Fruit fly (Drosophila melanogaster): Measurements from ENCODE around the gene Utx.

The Utx gene

dm6 chr2L:10306518-10307260 is 28.1 kb upstream of the Utx start, which contains the start of the genes CG5390 and CG4968:
TSS of gene CG5390 (minus strand) at chr2L:10306594.
TSS of gene CG4968 (plus strand) at chr2L:10306922.
- no peak for TF ChIP-seq insv (optimal IDR thresholded peaks at IDR 0.05)
- no peak for TF ChIP-seq h (optimal IDR thresholded peaks at IDR 0.05)
- TF ChIP-seq ttk (optimal IDR thresholded peaks at IDR 0.05): no peak
- no peak for TF ChIP-seq Sin3A (optimal IDR thresholded peaks at IDR 0.05)
- no peak for TF ChIP-seq psq (optimal IDR thresholded peaks at IDR 0.05)
- no peak for TF ChIP-seq Myc (optimal IDR thresholded peaks at IDR 0.05)

- no peak for TF ChIP-seq h (optimal IDR thresholded peaks at IDR 0.05)
- no peak for TF ChIP-seq Sin3A (optimal IDR thresholded peaks at IDR 0.05)
- no peak for TF ChIP-seq Myc (optimal IDR thresholded peaks at IDR 0.05)
- TF ChIP-seq psq (optimal IDR thresholded peaks at IDR 0.05): no peak
- no peak for TF ChIP-seq ttk (optimal IDR thresholded peaks at IDR 0.05)
- TF ChIP-seq insv (optimal IDR thresholded peaks at IDR 0.05): no peak
Observed at dm6 chr2L:10305538-10306147, 27.0 kb upstream of the Utx start.

DNA sequence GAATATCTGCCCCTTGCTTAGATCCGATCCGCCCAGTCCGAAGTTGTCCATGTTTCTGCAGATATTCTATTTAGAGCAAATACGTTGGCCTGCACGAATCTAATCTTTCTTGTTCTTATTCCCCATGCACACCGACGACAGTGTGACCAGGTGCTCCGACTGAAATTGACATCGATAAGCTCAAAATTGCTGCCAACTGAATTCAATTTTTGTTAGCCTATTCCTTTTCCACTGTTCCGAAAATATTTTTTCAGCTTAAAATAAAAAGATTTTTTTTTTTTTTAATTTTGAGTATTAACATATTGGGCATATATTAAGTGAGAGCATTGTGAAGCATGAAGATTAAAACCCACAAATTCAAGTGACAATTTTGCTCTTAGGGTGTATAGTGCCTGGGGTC is 25.2 kb upstream of the Utx start, which contains the start of gene nmd:
TSS of gene nmd (minus strand) at position 162 of the 400 bp plus-strand sequence.
- no peak for TF ChIP-seq Sin3A (optimal IDR thresholded peaks at IDR 0.05)
- no peak for TF ChIP-seq insv (optimal IDR thresholded peaks at IDR 0.05)
- TF ChIP-seq psq (optimal IDR thresholded peaks at IDR 0.05): no peak
- no peak for TF ChIP-seq h (optimal IDR thresholded peaks at IDR 0.05)
- no peak for TF ChIP-seq Myc (optimal IDR thresholded peaks at IDR 0.05)
- TF ChIP-seq ttk (optimal IDR thresholded peaks at IDR 0.05): no peak

dm6 chr2L:10301918-10302317 is 23.3 kb upstream of the Utx start, which contains the start of gene CG13138:
TSS of gene CG13138 (minus strand) at chr2L:10302018.
- TF ChIP-seq ttk (optimal IDR thresholded peaks at IDR 0.05) (no peak), h (optimal IDR thresholded peaks at IDR 0.05) (no peak), psq (optimal IDR thresholded peaks at IDR 0.05) (no peak), insv (optimal IDR thresholded peaks at IDR 0.05) (no peak), Myc (optimal IDR thresholded peaks at IDR 0.05) (no peak), Sin3A (optimal IDR thresholded peaks at IDR 0.05) (no peak)

dm6 chr2L:10299810-10300147 is 21.2 kb upstream of the Utx start, which contains the start of gene CYLD:
TSS of gene CYLD (minus strand) at chr2L:10299847.
- TF ChIP-seq Sin3A (optimal IDR thresholded peaks at IDR 0.05) (no peak), h (optimal IDR thresholded peaks at IDR 0.05) (no peak), Myc (optimal IDR thresholded peaks at IDR 0.05) (no peak), psq (optimal IDR thresholded peaks at IDR 0.05) (no peak), ttk (optimal IDR thresholded peaks at IDR 0.05) (no peak)

DNA sequence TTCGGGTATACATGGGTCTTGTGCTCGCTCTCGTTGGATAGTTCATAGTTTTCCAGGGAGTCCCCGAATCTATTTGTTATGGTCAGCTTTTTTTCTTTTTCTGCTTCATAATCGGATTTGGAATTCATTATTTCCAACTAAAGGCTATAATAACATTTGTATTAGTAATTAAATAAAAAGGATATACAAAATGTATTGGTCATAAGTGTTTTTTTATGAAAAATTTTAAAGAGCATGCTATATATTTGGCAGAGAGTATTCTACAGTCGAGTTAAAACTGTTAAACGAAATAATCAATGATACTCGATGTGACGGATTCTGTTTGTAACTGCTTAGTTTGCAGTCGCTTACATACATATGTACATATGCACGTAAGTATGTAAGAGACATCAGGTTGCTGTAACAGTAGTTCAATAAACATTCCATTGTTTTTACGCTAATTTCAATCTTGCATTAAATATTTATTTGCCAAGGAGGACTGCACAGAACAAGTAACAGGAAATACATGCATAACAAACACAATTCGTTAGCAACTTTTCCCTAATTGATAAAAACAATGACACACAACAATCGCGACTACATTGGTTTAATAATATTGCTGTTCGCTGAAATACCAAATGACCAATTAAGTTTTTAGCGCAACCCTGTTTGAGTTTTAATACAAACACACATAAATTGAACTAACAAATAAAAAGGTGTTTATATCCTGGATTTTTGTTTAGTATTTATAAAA is 20.6 kb upstream of the Utx start:
- TF ChIP-seq Myc (optimal IDR thresholded peaks at IDR 0.05) (no peak), Sin3A (optimal IDR thresholded peaks at IDR 0.05) (no peak), insv (optimal IDR thresholded peaks at IDR 0.05) (no peak), ttk (optimal IDR thresholded peaks at IDR 0.05) (no peak), psq (optimal IDR thresholded peaks at IDR 0.05) (no peak), h (optimal IDR thresholded peaks at IDR 0.05) (no peak)

DNA sequence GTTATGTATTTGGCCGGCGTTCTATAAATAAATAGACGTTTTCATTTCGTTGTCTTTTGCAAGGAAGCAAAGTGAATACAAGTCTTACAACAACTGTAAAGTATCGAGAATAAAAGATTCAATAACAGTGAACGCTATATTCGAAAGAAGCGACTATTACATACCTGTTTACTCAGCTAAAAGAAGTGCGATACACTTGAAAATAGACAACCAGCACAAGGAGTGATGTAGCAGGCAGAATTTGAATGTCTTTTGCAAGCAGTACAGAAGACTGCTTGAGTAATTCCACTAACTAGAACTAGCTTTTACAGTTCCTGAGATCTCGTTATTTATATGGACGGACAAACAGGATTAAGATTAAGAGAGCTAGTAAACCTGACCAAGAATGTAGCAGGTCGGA is 19.7 kb upstream of the Utx start:
- no peak for TF ChIP-seq Myc (optimal IDR thresholded peaks at IDR 0.05)
- no peak for TF ChIP-seq psq (optimal IDR thresholded peaks at IDR 0.05)
- no peak for TF ChIP-seq h (optimal IDR thresholded peaks at IDR 0.05)
- TF ChIP-seq insv (optimal IDR thresholded peaks at IDR 0.05): no peak
- no peak for TF ChIP-seq ttk (optimal IDR thresholded peaks at IDR 0.05)
- no peak for TF ChIP-seq Sin3A (optimal IDR thresholded peaks at IDR 0.05)

DNA sequence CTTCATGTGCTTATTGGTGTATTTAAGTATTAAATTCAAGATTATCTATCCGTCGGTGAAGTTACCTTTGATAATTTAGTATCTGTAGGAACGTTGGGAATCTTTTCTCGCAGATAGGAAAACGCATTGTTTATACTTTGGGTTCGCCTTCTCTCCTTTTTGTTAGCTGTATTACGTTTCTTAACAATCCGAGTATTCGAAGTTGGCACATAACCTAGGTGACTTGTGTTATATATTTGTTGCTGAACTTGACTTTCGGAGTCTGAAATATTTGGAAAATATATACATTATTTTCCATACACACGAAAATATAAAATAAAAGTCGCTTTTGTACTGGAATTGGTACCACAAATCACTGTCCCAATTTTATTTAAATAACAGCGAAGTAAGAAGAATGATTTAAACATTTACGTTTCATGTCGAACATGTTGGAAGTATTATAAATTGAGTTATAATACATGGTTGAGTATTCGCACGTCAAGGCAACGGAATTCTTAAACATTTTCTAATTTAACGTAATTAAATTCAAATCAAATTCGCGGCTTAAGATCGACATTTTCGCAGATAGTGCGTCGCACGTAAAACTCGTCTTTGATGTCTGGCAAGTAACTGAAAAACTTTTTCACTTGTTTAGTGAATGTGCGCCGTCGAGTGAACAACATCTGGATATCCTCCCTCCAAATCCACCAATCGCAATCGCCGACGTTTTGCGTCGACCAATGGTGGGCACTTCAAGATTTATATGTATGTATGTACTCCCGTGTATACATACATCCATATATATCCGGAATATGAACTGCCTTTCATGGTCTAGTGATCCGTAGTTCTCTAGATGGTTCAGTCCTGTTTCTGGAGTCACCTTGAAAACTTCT is 16.4 kb upstream of the Utx start, which contains the start of gene Hand:
TSS of gene Hand (minus strand) at position 588 of the 872 bp plus-strand sequence.
- TF ChIP-seq Myc (optimal IDR thresholded peaks at IDR 0.05) (no peak), h (optimal IDR thresholded peaks at IDR 0.05) (no peak), ttk (optimal IDR thresholded peaks at IDR 0.05) (no peak), psq (optimal IDR thresholded peaks at IDR 0.05) (no peak), Sin3A (optimal IDR thresholded peaks at IDR 0.05) (no peak), insv (optimal IDR thresholded peaks at IDR 0.05) (no peak)

DNA sequence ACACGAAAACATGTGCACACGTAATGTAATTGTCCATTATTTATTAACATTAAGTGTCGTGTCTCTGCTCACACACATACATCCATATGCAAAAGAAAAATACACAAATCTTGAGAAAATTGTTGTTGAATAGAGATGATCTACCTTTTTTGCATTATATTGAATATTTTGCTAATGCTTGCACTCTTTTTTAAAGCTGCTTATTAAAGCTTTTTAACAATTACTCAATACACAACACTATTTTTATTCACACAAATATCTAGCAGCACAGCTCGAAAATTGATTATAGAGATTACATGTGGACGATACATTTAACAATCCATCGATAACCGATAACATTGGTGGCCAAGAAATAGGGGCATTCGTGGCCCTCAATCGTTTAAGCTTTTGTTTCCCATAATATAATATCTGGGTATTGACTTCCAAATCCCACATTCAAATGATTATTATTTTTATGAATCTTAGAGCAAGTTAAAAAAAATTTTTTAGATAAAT is 13.5 kb upstream of the Utx start, which contains the start of gene Ufd4:
TSS of gene Ufd4 (minus strand) at position 300 of the 495 bp plus-strand sequence.
- no peak for TF ChIP-seq Myc (optimal IDR thresholded peaks at IDR 0.05)
- no peak for TF ChIP-seq Sin3A (optimal IDR thresholded peaks at IDR 0.05)

DNA sequence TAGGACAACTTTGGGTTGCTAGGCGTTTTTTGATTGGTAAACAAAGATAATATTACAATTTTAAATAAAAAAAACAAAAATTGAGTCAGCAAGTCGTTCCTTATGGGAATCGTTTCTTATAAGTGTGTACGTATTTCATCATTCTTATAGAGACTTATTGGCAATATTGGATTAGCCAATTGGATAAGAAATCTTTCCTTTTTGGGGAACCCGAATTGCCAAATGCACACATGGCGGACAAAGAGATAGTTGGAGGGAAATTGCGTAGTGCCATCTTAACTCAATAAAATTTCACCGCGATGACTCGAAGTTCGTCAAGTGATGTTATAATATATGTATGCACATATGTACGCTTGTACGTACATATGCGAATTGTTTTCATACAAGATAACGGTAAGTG is 12.7 kb upstream of the Utx start:
- no peak for TF ChIP-seq ttk (optimal IDR thresholded peaks at IDR 0.05)
- no peak for TF ChIP-seq Myc (optimal IDR thresholded peaks at IDR 0.05)
- TF ChIP-seq insv (optimal IDR thresholded peaks at IDR 0.05): no peak
- TF ChIP-seq h (optimal IDR thresholded peaks at IDR 0.05): no peak
- TF ChIP-seq Sin3A (optimal IDR thresholded peaks at IDR 0.05): no peak
- TF ChIP-seq psq (optimal IDR thresholded peaks at IDR 0.05): no peak

DNA sequence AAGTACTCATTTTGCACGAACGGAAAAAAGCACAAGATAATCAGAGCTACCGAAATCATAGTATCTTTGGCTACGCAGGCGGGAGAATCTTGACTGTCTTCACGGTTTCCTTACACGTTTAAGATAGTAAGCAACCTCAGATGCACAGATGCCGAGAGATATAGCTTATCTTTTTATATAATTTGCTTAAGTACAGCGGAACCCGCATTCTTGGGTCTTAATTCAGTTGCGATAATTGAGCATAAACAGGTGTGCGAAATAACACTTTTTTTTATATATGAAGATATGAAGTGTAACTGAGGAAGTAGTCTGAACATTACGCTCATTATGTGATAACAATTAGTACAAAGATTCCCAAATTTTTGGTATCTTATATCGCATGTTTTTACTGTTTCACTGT is 2.2 kb upstream of the Utx start, which contains the start of gene CG34043:
TSS of gene CG34043 (minus strand) at position 101 of the 400 bp plus-strand sequence.
- no peak for TF ChIP-seq psq (optimal IDR thresholded peaks at IDR 0.05)
- TF ChIP-seq ttk (optimal IDR thresholded peaks at IDR 0.05): no peak
- no peak for TF ChIP-seq Sin3A (optimal IDR thresholded peaks at IDR 0.05)
- TF ChIP-seq h (optimal IDR thresholded peaks at IDR 0.05): no peak
- TF ChIP-seq insv (optimal IDR thresholded peaks at IDR 0.05): no peak
- TF ChIP-seq Myc (optimal IDR thresholded peaks at IDR 0.05): no peak

Data from Kc167 (cell line).